Worm (Caenorhabditis elegans) whole organism, L3 larva: ENCODE measurements around the gene vps-54.

Experiments used
- ZK546.5 ChIP-seq: sonication (generic microtip); optimal IDR thresholded peaks from 2 replicates; lab custom pipeline; 2017; ENCODE audit warnings: missing biosample characterization, missing genetic modification characterization
- aly-2 ChIP-seq: fragments of 150-350 bp; optimal IDR thresholded peaks from 2 replicates; lab custom pipeline; 2014; ENCODE audit warnings: missing biosample characterization, missing genetic modification characterization
- ama-1 ChIP-seq: fragments of 150-350 bp; optimal IDR thresholded peaks from 2 replicates; lab custom pipeline; 2018
- ceh-16 ChIP-seq: sonication (generic microtip); optimal IDR thresholded peaks from 2 replicates; lab custom pipeline; 2017; ENCODE audit warnings: missing biosample characterization, missing genetic modification characterization
- ceh-82 ChIP-seq: fragments of 150-350 bp; optimal IDR thresholded peaks from 2 replicates; lab custom pipeline; 2014; ENCODE audit warnings: missing biosample characterization, missing genetic modification characterization
- ceh-9 ChIP-seq: sonication (generic microtip); optimal IDR thresholded peaks from 2 replicates; lab custom pipeline; 2018; ENCODE audit warnings: missing biosample characterization, missing genetic modification characterization
- daf-12 ChIP-seq: fragments of 150-350 bp; optimal IDR thresholded peaks from 2 replicates; lab custom pipeline; 2014; ENCODE audit warnings: missing biosample characterization, missing genetic modification reagents, missing genetic modification characterization
- egl-27 ChIP-seq: sonication (generic microtip); optimal IDR thresholded peaks from 4 replicates; lab custom pipeline; 2017; ENCODE audit warnings: missing biosample characterization, missing genetic modification reagents, missing genetic modification characterization
- elt-1 ChIP-seq: fragments of 150-350 bp; optimal IDR thresholded peaks from 2 replicates; lab custom pipeline; 2014; ENCODE audit warnings: missing biosample characterization, missing genetic modification characterization
- elt-2 ChIP-seq: sonication (generic microtip); optimal IDR thresholded peaks from 2 replicates; lab custom pipeline; 2016; ENCODE audit warnings: missing genetic modification reagents, mild to moderate bottlenecking, missing genetic modification characterization, missing compliant biosample characterization
- elt-3 ChIP-seq, 3 experiments: fragments of 150-350 bp in 1 of 3; sonication (generic microtip) in 2 of 3; optimal IDR thresholded peaks; 2 replicates in 2 of 3; 4 replicates in 1 of 3; lab custom pipeline; 2014 to 2017; ENCODE audit warnings: missing biosample characterization in 3 of 3, missing genetic modification characterization in 3 of 3
- fkh-10 ChIP-seq: sonication (generic microtip); optimal IDR thresholded peaks from 2 replicates; lab custom pipeline; 2017; ENCODE audit warnings: missing biosample characterization, missing genetic modification reagents, missing genetic modification characterization
- fkh-2 ChIP-seq: fragments of 150-350 bp; optimal IDR thresholded peaks from 2 replicates; lab custom pipeline; 2014; ENCODE audit warnings: missing biosample characterization, missing genetic modification reagents, missing genetic modification characterization
- fos-1 ChIP-seq: fragments of 150-350 bp; optimal IDR thresholded peaks from 2 replicates; lab custom pipeline; 2014; ENCODE audit warnings: missing biosample characterization, missing genetic modification characterization
- lin-15B ChIP-seq: fragments of 150-350 bp; optimal IDR thresholded peaks from 2 replicates; lab custom pipeline; 2014; ENCODE audit warnings: missing biosample characterization, missing genetic modification characterization
- lin-39 ChIP-seq: fragments of 150-350 bp; optimal IDR thresholded peaks from 2 replicates; lab custom pipeline; 2018; ENCODE audit warnings: missing biosample characterization, missing genetic modification reagents, missing genetic modification characterization
- lsy-12 ChIP-seq: sonication (generic microtip); optimal IDR thresholded peaks from 2 replicates; lab custom pipeline; 2016; ENCODE audit warnings: mild to moderate bottlenecking, missing genetic modification characterization, missing compliant biosample characterization
- mdl-1 ChIP-seq: fragments of 150-350 bp; optimal IDR thresholded peaks from 2 replicates; lab custom pipeline; 2014; ENCODE audit warnings: missing biosample characterization, missing genetic modification characterization
- mml-1 ChIP-seq: fragments of 150-350 bp; sonication (generic microtip); optimal IDR thresholded peaks from 3 replicates; lab custom pipeline; 2014; ENCODE audit warnings: missing biosample characterization, missing genetic modification characterization
- nfya-1 ChIP-seq: sonication (generic microtip); optimal IDR thresholded peaks from 2 replicates; lab custom pipeline; 2017; ENCODE audit warnings: missing genetic modification characterization, mild to moderate bottlenecking, missing compliant biosample characterization, antibody characterized with exemption, moderate library complexity; ENCODE audit not compliant: insufficient read depth
- nhr-12 ChIP-seq: fragments of 150-350 bp; optimal IDR thresholded peaks from 2 replicates; lab custom pipeline; 2014; ENCODE audit warnings: missing biosample characterization, missing genetic modification characterization
- nhr-23 ChIP-seq: fragments of 150-350 bp; optimal IDR thresholded peaks from 2 replicates; lab custom pipeline; 2014; ENCODE audit warnings: missing biosample characterization, missing genetic modification reagents, missing genetic modification characterization
- nhr-237 ChIP-seq: fragments of 150-350 bp; optimal IDR thresholded peaks from 2 replicates; lab custom pipeline; 2014; ENCODE audit warnings: missing biosample characterization, missing genetic modification characterization
- nhr-25 ChIP-seq: sonication (generic microtip); optimal IDR thresholded peaks from 2 replicates; lab custom pipeline; 2017; ENCODE audit warnings: missing biosample characterization, missing genetic modification characterization
- nhr-28 ChIP-seq: fragments of 150-350 bp; optimal IDR thresholded peaks from 2 replicates; lab custom pipeline; 2014; ENCODE audit warnings: missing biosample characterization, missing genetic modification characterization
- nhr-43 ChIP-seq: sonication (generic microtip); optimal IDR thresholded peaks from 2 replicates; lab custom pipeline; 2016; ENCODE audit warnings: mild to moderate bottlenecking, missing genetic modification characterization, missing compliant biosample characterization; ENCODE audit not compliant: poor library complexity, severe bottlenecking
- nhr-67 ChIP-seq: fragments of 150-350 bp; optimal IDR thresholded peaks from 2 replicates; lab custom pipeline; 2014; ENCODE audit warnings: missing biosample characterization, missing genetic modification characterization
- nhr-76 ChIP-seq: fragments of 150-350 bp; sonication (generic microtip); optimal IDR thresholded peaks from 5 replicates; lab custom pipeline; 2014; ENCODE audit warnings: missing biosample characterization, missing genetic modification characterization
- pha-4 ChIP-seq: fragments of 150-350 bp; optimal IDR thresholded peaks from 2 replicates; lab custom pipeline; 2014; ENCODE audit warnings: missing biosample characterization, missing genetic modification reagents, missing genetic modification characterization
- pqm-1 ChIP-seq: fragments of 150-350 bp; optimal IDR thresholded peaks from 2 replicates; lab custom pipeline; 2017; ENCODE audit warnings: missing biosample characterization, missing genetic modification characterization, inconsistent platforms
- sea-2 ChIP-seq: fragments of 150-350 bp; sonication (generic microtip); optimal IDR thresholded peaks from 4 replicates; lab custom pipeline; 2014; ENCODE audit warnings: missing biosample characterization, missing genetic modification reagents, missing genetic modification characterization
- skn-1 ChIP-seq: fragments of 150-350 bp; optimal IDR thresholded peaks from 2 replicates; lab custom pipeline; 2014; ENCODE audit warnings: missing biosample characterization, missing genetic modification characterization
- snpc-4 ChIP-seq: fragments of 150-350 bp; optimal IDR thresholded peaks from 2 replicates; lab custom pipeline; 2014; ENCODE audit warnings: missing biosample characterization, missing genetic modification characterization
- tbx-2 ChIP-seq: sonication (generic microtip); optimal IDR thresholded peaks from 2 replicates; lab custom pipeline; 2016; ENCODE audit warnings: mild to moderate bottlenecking, missing genetic modification characterization, missing compliant biosample characterization
- unc-39 ChIP-seq: sonication (generic microtip); optimal IDR thresholded peaks from 4 replicates; lab custom pipeline; 2017; ENCODE audit warnings: missing biosample characterization, missing genetic modification characterization
- unc-62 ChIP-seq: fragments of 150-350 bp; sonication (generic microtip); optimal IDR thresholded peaks from 4 replicates; lab custom pipeline; 2014; ENCODE audit warnings: missing biosample characterization, missing genetic modification reagents, missing genetic modification characterization
- ztf-4 ChIP-seq: fragments of 150-350 bp; optimal IDR thresholded peaks from 2 replicates; lab custom pipeline; 2014; ENCODE audit warnings: missing biosample characterization, missing genetic modification characterization

The vps-54 gene

ce11 chrV:10576319-10576718 lies at the start of gene vps-54:
vps-54 (minus strand) TSS chrV:10576419.
- no peak for TF ChIP-seq snpc-4 (tag; lab: Kevin White, UChicago)
- TF ChIP-seq mdl-1 (tag; lab: Kevin White, UChicago): no peak
- TF ChIP-seq mml-1: no peak
- TF ChIP-seq nfya-1 (tag; lab: Kevin White, UChicago): no peak
- TF ChIP-seq ama-1 (lab: Kevin White, UChicago): no peak
- no peak for TF ChIP-seq elt-2 (tag; lab: Kevin White, UChicago)
- no peak for TF ChIP-seq unc-62 (GFP tag; lab: Kevin White, UChicago)
- no peak for TF ChIP-seq nhr-43 (tag; lab: Kevin White, UChicago)
- TF ChIP-seq fkh-10: no peak
- TF ChIP-seq pha-4: no peak
- no peak for TF ChIP-seq lin-15B (tag; lab: Kevin White, UChicago)
- TF ChIP-seq unc-39 (tag; lab: Kevin White, UChicago): no peak
- no peak for TF ChIP-seq nhr-67 (tag; lab: Kevin White, UChicago)
- no peak for TF ChIP-seq nhr-237 (tag; lab: Kevin White, UChicago)
- no peak for TF ChIP-seq ztf-4 (tag; lab: Kevin White, UChicago)
- TF ChIP-seq tbx-2 (tag; lab: Kevin White, UChicago): no peak

DNA sequence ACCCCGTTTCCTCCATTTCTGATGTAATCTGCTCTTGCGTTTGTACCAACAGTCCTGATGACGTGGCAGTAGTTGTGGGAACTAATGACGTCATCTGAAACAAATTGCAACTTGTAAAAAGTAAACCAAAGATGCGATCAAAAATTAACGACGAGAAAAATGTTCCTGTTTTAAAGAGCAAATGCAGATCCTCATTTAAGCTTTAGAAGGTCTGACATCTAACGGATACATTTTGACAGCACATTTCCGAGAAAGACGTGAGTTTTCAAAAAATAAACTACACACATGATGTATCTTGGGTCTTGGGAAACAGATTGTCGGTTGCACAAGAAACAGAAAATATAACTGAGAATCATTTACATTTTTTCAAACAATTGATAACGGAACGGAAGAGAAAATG lies 39.3 kb upstream of the vps-54 start, which contains the start of gene H09F14.1:
Gene H09F14.1 (minus strand): TSS at position 101 of the 400 bp plus-strand sequence.
- no peak for TF ChIP-seq aly-2
- no peak for TF ChIP-seq nhr-23 (tag; lab: Kevin White, UChicago)
- no peak for TF ChIP-seq nhr-237 (tag; lab: Kevin White, UChicago)
- TF ChIP-seq elt-2 (tag; lab: Kevin White, UChicago): no peak
- no peak for TF ChIP-seq nhr-25 (tag; lab: Kevin White, UChicago)
- no peak for TF ChIP-seq fkh-2 (tag; lab: Kevin White, UChicago)
- TF ChIP-seq nhr-67 (tag; lab: Kevin White, UChicago): no peak
- no peak for TF ChIP-seq ceh-16
- TF ChIP-seq unc-39 (tag; lab: Kevin White, UChicago): no peak
- TF ChIP-seq nhr-28 (tag; lab: Kevin White, UChicago): no peak
- no peak for TF ChIP-seq tbx-2 (tag; lab: Kevin White, UChicago)
- TF ChIP-seq pha-4: no peak

DNA sequence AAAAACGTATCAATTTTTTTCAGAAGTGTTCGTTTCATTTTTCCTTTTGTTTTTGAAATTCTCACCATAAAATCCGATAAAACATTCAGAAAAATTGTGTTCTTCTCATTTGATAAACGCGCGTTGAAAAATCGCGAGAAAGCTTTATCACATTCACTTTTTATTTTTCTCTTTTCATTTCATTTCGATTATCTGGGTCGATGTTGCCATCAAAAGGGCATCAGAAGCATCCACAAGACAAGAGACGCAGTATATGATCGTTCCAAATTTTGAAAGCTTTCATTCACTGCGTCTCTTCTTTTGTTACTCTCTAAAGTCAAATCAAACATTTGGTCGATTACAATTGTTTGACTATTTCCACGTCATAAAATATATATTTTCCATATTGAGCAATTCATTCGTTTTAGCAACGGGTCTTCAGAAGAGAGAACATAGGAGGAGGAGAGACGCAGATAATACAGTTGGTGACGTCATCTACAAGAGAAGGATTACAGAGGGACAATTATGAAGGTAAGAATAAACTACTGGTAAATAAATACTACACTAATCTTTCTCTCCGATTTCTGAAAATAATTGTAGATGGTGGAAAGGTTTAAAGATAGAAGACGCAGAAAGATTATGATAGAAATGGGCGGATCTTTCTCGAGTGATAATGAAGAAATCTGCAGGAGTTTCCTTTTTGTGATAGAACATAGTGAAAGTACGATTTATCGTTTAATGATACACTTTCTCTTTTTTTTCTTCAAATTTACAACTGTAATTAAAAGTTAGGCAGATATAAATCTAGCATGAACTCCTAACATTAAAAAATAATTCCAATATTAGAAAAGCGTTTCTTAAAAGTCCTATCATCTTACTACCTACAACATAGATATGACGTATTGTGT lies 26.1 kb upstream of the vps-54 start, which contains the start of gene H27A22.1:
Gene H27A22.1 (plus strand): TSS at position 505 of the 887 bp plus-strand sequence.
- TF ChIP-seq nhr-43 (tag; lab: Kevin White, UChicago) (no peak), ceh-9 (tag; lab: Kevin White, UChicago) (no peak), pha-4 (peak; percentile 35), daf-12 (tag; lab: Kevin White, UChicago) (no peak), elt-3 (tag; optimal IDR thresholded peaks at IDR 0.05; lab: Kevin White, UChicago) (no peak), nhr-67 (tag; lab: Kevin White, UChicago) (no peak), unc-39 (tag; lab: Kevin White, UChicago) (no peak), lin-39 (tag; lab: Kevin White, UChicago) (no peak), nhr-23 (tag; lab: Kevin White, UChicago) (peak; percentile 57), nfya-1 (tag; lab: Kevin White, UChicago) (no peak)

DNA sequence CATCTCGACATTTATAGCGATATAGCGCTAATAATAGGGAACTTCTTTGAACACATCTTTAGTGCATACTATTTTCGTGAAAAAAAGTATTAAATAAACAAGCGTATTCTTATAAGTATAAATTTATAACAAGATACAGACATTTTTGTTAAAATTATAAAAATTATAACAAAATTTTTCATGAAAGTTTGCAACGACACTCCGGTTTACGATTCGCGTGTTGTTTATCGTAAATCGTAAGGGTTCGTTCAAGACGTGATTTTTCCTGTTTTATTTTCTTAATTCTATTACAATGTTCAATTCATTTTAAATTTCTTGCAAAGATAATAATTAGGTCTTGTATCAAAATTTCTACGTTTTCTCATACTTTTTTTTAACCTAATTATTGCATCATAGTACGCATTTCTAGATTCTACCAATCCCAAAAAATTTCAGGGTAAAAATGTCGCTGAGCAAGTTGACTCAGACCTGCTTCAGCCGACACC lies 22.5 kb upstream of the vps-54 start, which contains the start of gene scpl-4:
Gene scpl-4 (plus strand): TSS at position 435 of the 485 bp plus-strand sequence.
- no peak for TF ChIP-seq tbx-2 (tag; lab: Kevin White, UChicago)
- no peak for TF ChIP-seq snpc-4 (tag; lab: Kevin White, UChicago)
- no peak for TF ChIP-seq elt-2 (tag; lab: Kevin White, UChicago)
- no peak for TF ChIP-seq pqm-1 (tag; lab: Kevin White, UChicago)
- no peak for TF ChIP-seq nhr-12
- no peak for TF ChIP-seq lsy-12 (tag; lab: Kevin White, UChicago)
- TF ChIP-seq ztf-4 (tag; lab: Kevin White, UChicago): no peak
- TF ChIP-seq daf-12 (tag; lab: Kevin White, UChicago): no peak
- TF ChIP-seq nhr-76 (tag; lab: Kevin White, UChicago): no peak
- TF ChIP-seq egl-27 (tag; lab: Kevin White, UChicago): no peak
- no peak for TF ChIP-seq ZK546.5 (tag; lab: Kevin White, UChicago)
- TF ChIP-seq sea-2 (GFP tag; lab: Kevin White, UChicago): no peak
- TF ChIP-seq ceh-82 (tag; lab: Kevin White, UChicago): no peak
- no peak for TF ChIP-seq skn-1 (tag; lab: Kevin White, UChicago)
- no peak for TF ChIP-seq fos-1 (tag; lab: Kevin White, UChicago)
- TF ChIP-seq fkh-2 (tag; lab: Kevin White, UChicago): no peak
- TF ChIP-seq unc-39 (tag; lab: Kevin White, UChicago): no peak
- no peak for TF ChIP-seq elt-1
- TF ChIP-seq nhr-237 (tag; lab: Kevin White, UChicago): no peak
- no peak for TF ChIP-seq mml-1
- TF ChIP-seq, all 47 proteins: peak for 0
